Worm (Caenorhabditis elegans) whole organism, young adult: ENCODE results near the gene C47A4.3.
A peak's percentile ranks its signal among the peaks of the same experiment; 100 is the strongest.

ENCODE experiments used
- B0261.1 ChIP-seq: sonication (generic microtip); optimal IDR thresholded peaks from 2 replicates; lab custom pipeline; 2016; ENCODE audit warnings: mild to moderate bottlenecking, missing genetic modification characterization, moderate library complexity, missing compliant biosample characterization
- F22D6.2 ChIP-seq: sonication (generic microtip); optimal IDR thresholded peaks from 2 replicates; lab custom pipeline; 2016; ENCODE audit warnings: mild to moderate bottlenecking, missing genetic modification characterization, missing compliant biosample characterization
- F33H1.4 ChIP-seq: fragments of 200-800 bp; sonication (Bioruptor generic); IDR thresholded peaks from 2 replicates; pipeline ENCODE4 v1.3.6; 2022; ENCODE audit warnings: missing genetic modification reagents, missing genetic modification characterization, missing compliant biosample characterization
- F39B2.1 ChIP-seq: fragments of 200-800 bp; sonication (Bioruptor generic); IDR thresholded peaks from 2 replicates; pipeline ENCODE4 v1.3.6; 2022; ENCODE audit warnings: missing genetic modification reagents, missing genetic modification characterization, missing compliant biosample characterization
- F55B11.4 ChIP-seq: sonication (generic microtip); optimal IDR thresholded peaks from 2 replicates; lab custom pipeline; 2016; ENCODE audit warnings: missing compliant biosample characterization, missing genetic modification characterization, borderline replicate concordance; ENCODE audit not compliant: insufficient read depth
- K11D2.4 ChIP-seq: fragments of 200-800 bp; sonication (Bioruptor generic); IDR thresholded peaks from 2 replicates; pipeline ENCODE4 v1.3.6; 2022; ENCODE audit warnings: missing genetic modification reagents, missing genetic modification characterization, missing compliant biosample characterization
- Y53G8AR.9 ChIP-seq: fragments of 200-800 bp; sonication (Bioruptor generic); conservative IDR thresholded peaks from 2 replicates; pipeline ENCODE4 v1.3.6; 2022; ENCODE audit warnings: missing genetic modification reagents, missing genetic modification characterization, missing compliant biosample characterization
- ZK185.1 ChIP-seq: sonication (generic microtip); optimal IDR thresholded peaks from 2 replicates; lab custom pipeline; 2016; ENCODE audit warnings: mild to moderate bottlenecking, missing genetic modification characterization, missing compliant biosample characterization; ENCODE audit not compliant: poor library complexity, severe bottlenecking
- attf-5 ChIP-seq: fragments of 200-800 bp; sonication (Bioruptor generic); optimal IDR thresholded peaks from 2 replicates; lab custom pipeline; 2018; ENCODE audit warnings: mild to moderate bottlenecking, missing genetic modification characterization, missing compliant biosample characterization
- cebp-2 ChIP-seq: fragments of 200-800 bp; sonication (Bioruptor generic); IDR thresholded peaks from 2 replicates; pipeline ENCODE4 v1.3.6; 2022; ENCODE audit warnings: missing genetic modification characterization, missing compliant biosample characterization
- ceh-40 ChIP-seq: fragments of 200-800 bp; sonication (Bioruptor generic); IDR thresholded peaks from 2 replicates; pipeline ENCODE4 v1.3.6; 2022; ENCODE audit warnings: missing genetic modification characterization, missing compliant biosample characterization
- chd-7 ChIP-seq: sonication (generic microtip); optimal IDR thresholded peaks from 2 replicates; lab custom pipeline; 2016; ENCODE audit warnings: mild to moderate bottlenecking, missing genetic modification characterization, moderate library complexity, missing compliant biosample characterization
- dpff-1 ChIP-seq: sonication (generic microtip); optimal IDR thresholded peaks from 2 replicates; lab custom pipeline; 2017; ENCODE audit warnings: mild to moderate bottlenecking, missing genetic modification characterization, missing compliant biosample characterization
- egrh-3 ChIP-seq: fragments of 200-800 bp; sonication (Bioruptor generic); IDR thresholded peaks from 2 replicates; pipeline ENCODE4 v1.3.6; 2022; ENCODE audit warnings: missing genetic modification reagents, missing genetic modification characterization, missing compliant biosample characterization
- hlh-26 ChIP-seq: fragments of 200-800 bp; sonication (Bioruptor generic); conservative IDR thresholded peaks from 2 replicates; pipeline ENCODE4 v1.3.6; 2022; ENCODE audit warnings: missing genetic modification reagents, missing genetic modification characterization, missing compliant biosample characterization
- hmg-1.2 ChIP-seq: fragments of 200-800 bp; sonication (Bioruptor generic); IDR thresholded peaks from 2 replicates; pipeline ENCODE4 v1.3.6; 2022; ENCODE audit warnings: missing genetic modification reagents, missing genetic modification characterization, missing compliant biosample characterization
- lag-1 ChIP-seq: fragments of 200-800 bp; sonication (Bioruptor generic); IDR thresholded peaks from 2 replicates; pipeline ENCODE4 v1.3.6; 2022; ENCODE audit warnings: missing genetic modification reagents, missing genetic modification characterization, missing compliant biosample characterization
- let-526 ChIP-seq: fragments of 200-800 bp; sonication (Bioruptor generic); IDR thresholded peaks from 2 replicates; pipeline ENCODE4 v1.3.6; 2022; ENCODE audit warnings: missing genetic modification reagents, missing genetic modification characterization, missing compliant biosample characterization
- mel-28 ChIP-seq: sonication (generic microtip); optimal IDR thresholded peaks from 2 replicates; lab custom pipeline; 2016; ENCODE audit warnings: borderline replicate concordance, mild to moderate bottlenecking, missing genetic modification characterization, missing compliant biosample characterization
- nfya-1 ChIP-seq: sonication (generic microtip); optimal IDR thresholded peaks from 2 replicates; lab custom pipeline; 2017; ENCODE audit warnings: antibody characterized with exemption, missing compliant biosample characterization, missing genetic modification characterization, borderline replicate concordance; ENCODE audit not compliant: insufficient read depth
- nhr-27 ChIP-seq: fragments of 200-800 bp; sonication (Bioruptor generic); optimal IDR thresholded peaks from 2 replicates; lab custom pipeline; 2018; ENCODE audit warnings: mild to moderate bottlenecking, missing genetic modification characterization, moderate library complexity, missing compliant biosample characterization
- nhr-80 ChIP-seq: sonication (generic microtip); optimal IDR thresholded peaks from 2 replicates; lab custom pipeline; 2016; ENCODE audit warnings: missing genetic modification characterization, missing compliant biosample characterization
- pha-4 ChIP-seq: fragments of 150-350 bp; sonication (generic microtip); optimal IDR thresholded peaks from 2 replicates; lab custom pipeline; 2014; ENCODE audit warnings: missing biosample characterization, missing genetic modification reagents, missing genetic modification characterization
- rcor-1 ChIP-seq: fragments of 200-800 bp; sonication (Bioruptor generic); IDR thresholded peaks from 2 replicates; pipeline ENCODE4 v1.3.6; 2022; ENCODE audit warnings: missing genetic modification reagents, missing genetic modification characterization, missing compliant biosample characterization
- rec-8 ChIP-seq, 2 experiments: sonication (generic microtip); optimal IDR thresholded peaks; 2 replicates each; lab custom pipeline; 2016; ENCODE audit warnings: mild to moderate bottlenecking in 2 of 2, missing genetic modification characterization in 2 of 2, missing genetic modification reagents in 2 of 2, missing genotype in 2 of 2, missing biosample characterization in 1 of 2, missing compliant biosample characterization in 1 of 2, moderate library complexity in 1 of 2
- sea-2 ChIP-seq: fragments of 200-800 bp; sonication (Bioruptor generic); IDR thresholded peaks from 2 replicates; pipeline ENCODE4 v1.3.6; 2022; ENCODE audit warnings: missing genetic modification characterization, missing compliant biosample characterization
- snpc-1.1 ChIP-seq: sonication (generic microtip); optimal IDR thresholded peaks from 2 replicates; lab custom pipeline; 2017; ENCODE audit warnings: missing genetic modification characterization, mild to moderate bottlenecking, missing compliant biosample characterization, antibody characterized with exemption, moderate library complexity, missing genotype, missing genetic modification reagents; ENCODE audit not compliant: insufficient read depth
- snpc-3.4 ChIP-seq: sonication (generic microtip); optimal IDR thresholded peaks from 2 replicates; lab custom pipeline; 2017; ENCODE audit warnings: missing genetic modification characterization, mild to moderate bottlenecking, missing compliant biosample characterization, antibody characterized with exemption, moderate library complexity, missing genotype, missing genetic modification reagents
- snpc-4 ChIP-seq, 5 experiments: fragments of 150-350 bp in 1 of 5; sonication (generic microtip) in 4 of 5; optimal IDR thresholded peaks; 2 replicates each; lab custom pipeline; 2014 to 2018; ENCODE audit warnings: missing genetic modification characterization in 5 of 5, missing biosample characterization in 3 of 5, antibody characterized with exemption in 2 of 5, mild to moderate bottlenecking in 2 of 5, missing compliant biosample characterization in 2 of 5, missing genotype in 2 of 5, moderate library complexity in 2 of 5, missing genetic modification reagents in 1 of 5
- sptf-2 ChIP-seq: fragments of 200-800 bp; sonication (Bioruptor generic); optimal IDR thresholded peaks from 2 replicates; lab custom pipeline; 2018; ENCODE audit warnings: mild to moderate bottlenecking, missing genetic modification characterization, missing compliant biosample characterization
- tbx-9 ChIP-seq: sonication (generic microtip); optimal IDR thresholded peaks from 2 replicates; lab custom pipeline; 2016; ENCODE audit warnings: borderline replicate concordance, missing genetic modification characterization, inconsistent platforms, missing compliant biosample characterization
- ztf-28 ChIP-seq: fragments of 200-800 bp; sonication (Bioruptor generic); IDR thresholded peaks from 2 replicates; pipeline ENCODE4 v1.3.6; 2022; ENCODE audit warnings: missing genetic modification reagents, missing genetic modification characterization, missing compliant biosample characterization
- ztf-3 ChIP-seq: fragments of 200-800 bp; sonication (Bioruptor generic); optimal IDR thresholded peaks from 2 replicates; lab custom pipeline; 2018; ENCODE audit warnings: mild to moderate bottlenecking, missing genetic modification characterization, missing compliant biosample characterization

The C47A4.3 gene

ce11 chrIV:13750033-13750432 is 7.9 kb upstream of the C47A4.3 start, which contains the start of gene sorb-1:
Gene sorb-1 (plus strand): TSS chrIV:13750333.
- TF ChIP-seq let-526 (GFP tag; lab: Robert Waterston, UW) (no peak), ceh-40 (GFP tag; lab: Robert Waterston, UW) (no peak), sptf-2 (GFP tag; lab: Kevin White, UChicago) (no peak), cebp-2 (GFP tag; lab: Robert Waterston, UW) (no peak), snpc-4 (GFP tag; optimal IDR thresholded peaks at IDR 0.05; lab: Kevin White, UChicago) (no peak), snpc-4 (tag; optimal IDR thresholded peaks at IDR 0.05; lab: Kevin White, UChicago) (no peak), F33H1.4 (GFP tag; lab: Robert Waterston, UW) (no peak), egrh-3 (GFP tag; lab: Robert Waterston, UW) (no peak), Y53G8AR.9 (GFP tag; lab: Robert Waterston, UW) (no peak)

- no peak for TF ChIP-seq rec-8 (tag; optimal IDR thresholded peaks at IDR 0.05; lab: Kevin White, UChicago)
- TF ChIP-seq rcor-1 (GFP tag; lab: Robert Waterston, UW): no peak
- no peak for TF ChIP-seq snpc-3.4 (tag; lab: Kevin White, UChicago)
- TF ChIP-seq nfya-1: no peak
- TF ChIP-seq hmg-1.2 (GFP tag; lab: Robert Waterston, UW): no peak
- no peak for TF ChIP-seq snpc-1.1 (tag; lab: Kevin White, UChicago)
- no peak for TF ChIP-seq tbx-9
Measured at ce11 chrIV:13748798-13749197, 6.7 kb upstream of the C47A4.3 start.

- TF ChIP-seq lag-1 (GFP tag; lab: Robert Waterston, UW) (no peak), F55B11.4 (tag; lab: Kevin White, UChicago) (no peak), snpc-3.4 (tag; lab: Kevin White, UChicago) (no peak), dpff-1 (tag; lab: Kevin White, UChicago) (no peak), chd-7 (no peak), attf-5 (no peak)
- TF ChIP-seq, all 124 proteins: peak for 0
Measured at ce11 chrIV:13745409-13745808, 3.3 kb upstream of the C47A4.3 start, which contains the start of gene C47A4.5. Gene C47A4.5 (plus strand): TSS chrIV:13745709.

ce11 chrIV:13727865-13728264 is 14.3 kb downstream of the C47A4.3 start:
- TF ChIP-seq nhr-80 (tag; lab: Kevin White, UChicago) (peak; percentile 36), K11D2.4 (GFP tag; lab: Robert Waterston, UW) (no peak), ztf-28 (no peak), nhr-27 (tag; lab: Kevin White, UChicago) (no peak)

ce11 chrIV:13726630-13727029 is 15.5 kb downstream of the C47A4.3 start, which contains the start of gene ent-4:
Gene ent-4 (plus strand): TSS chrIV:13726930.
- TF ChIP-seq F39B2.1 (GFP tag; lab: Robert Waterston, UW): no peak
- TF ChIP-seq B0261.1 (tag; lab: Kevin White, UChicago): no peak
- TF ChIP-seq mel-28 (tag; lab: Kevin White, UChicago): no peak
- TF ChIP-seq snpc-1.1 (tag; lab: Kevin White, UChicago): no peak
- no peak for TF ChIP-seq sea-2 (GFP tag; lab: Robert Waterston, UW)
- TF ChIP-seq ztf-3 (GFP tag; lab: Kevin White, UChicago): no peak
- TF ChIP-seq pha-4: no peak
- TF ChIP-seq hlh-26 (GFP tag; lab: Robert Waterston, UW): no peak
- TF ChIP-seq ZK185.1 (tag; lab: Kevin White, UChicago): no peak
- TF ChIP-seq F22D6.2: no peak
